Fruit fly (Drosophila melanogaster): Measurements from ENCODE around the gene Tm2.

Gene Tm2

DNA sequence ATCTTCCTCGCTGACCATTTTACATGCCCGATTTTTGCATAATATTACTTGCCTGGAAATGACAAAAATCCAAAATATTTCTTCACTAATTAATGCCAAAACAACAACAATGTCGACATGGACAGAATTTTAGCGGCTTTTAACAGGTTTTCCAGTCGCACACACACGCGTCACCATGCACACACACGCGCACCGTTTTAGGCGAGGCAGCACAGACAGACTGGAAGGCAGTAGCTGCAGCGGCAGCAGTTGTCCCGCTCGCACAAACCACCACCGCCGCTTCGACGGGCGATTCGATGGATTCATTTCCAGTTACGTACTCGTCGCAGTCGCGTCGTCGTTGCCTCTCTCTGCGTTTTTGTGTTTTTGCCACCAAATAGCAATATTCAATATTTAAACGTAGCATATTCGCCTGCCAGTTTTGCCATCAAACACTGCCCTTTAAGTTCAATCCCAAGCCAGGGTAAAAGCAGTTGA, 19.3 kb upstream of the Tm2 start, which contains the start of gene CG45218 (continued):
- TF ChIP-seq gro (GFP tag; optimal IDR thresholded peaks at IDR 0.05) (peak; percentile 14), CG10654 (GFP tag; optimal IDR thresholded peaks at IDR 0.05) (no peak), C15 (GFP tag; IDR thresholded peaks at IDR 0.05) (no peak), CG11723 (GFP tag; optimal IDR thresholded peaks at IDR 0.05) (no peak), CG14441 (GFP tag; IDR thresholded peaks at IDR 0.05) (no peak), exex (tag; optimal IDR thresholded peaks at IDR 0.05) (peak; percentile 92), Ptx1 (GFP tag; IDR thresholded peaks at IDR 0.05) (no peak), CG8290 (GFP tag; optimal IDR thresholded peaks at IDR 0.05) (no peak), CG8290 (tag; optimal IDR thresholded peaks at IDR 0.05) (peak in 1 of 2 experiments; percentile 35), lilli (GFP tag; optimal IDR thresholded peaks at IDR 0.05) (peak; percentile 0), CG11560 (tag; IDR thresholded peaks at IDR 0.05) (no peak), CG12299 (tag; optimal IDR thresholded peaks at IDR 0.05) (no peak), CG8924 (tag; optimal IDR thresholded peaks at IDR 0.05) (peak; percentile 42), jumu (GFP tag; optimal IDR thresholded peaks at IDR 0.05) (peak; percentile 0), Deaf1 (tag; optimal IDR thresholded peaks at IDR 0.05) (peak; percentile 46), MESR4 (GFP tag; optimal IDR thresholded peaks at IDR 0.05) (peak; percentile 25), D19B (GFP tag; optimal IDR thresholded peaks at IDR 0.05) (no peak), grau (tag; optimal IDR thresholded peaks at IDR 0.05) (peak; percentile 5), zen2 (GFP tag; IDR thresholded peaks at IDR 0.05; ENCODE audit: partially characterized antibody) (no peak), D19A (tag; optimal IDR thresholded peaks at IDR 0.05) (no peak), CG1832 (GFP tag; optimal IDR thresholded peaks at IDR 0.05) (peak; percentile 90), dimm (GFP tag; IDR thresholded peaks at IDR 0.05) (no peak), CG9437 (GFP tag; optimal IDR thresholded peaks at IDR 0.05) (peak; percentile 72), CG7839 (tag; optimal IDR thresholded peaks at IDR 0.05) (no peak), tup (GFP tag; optimal IDR thresholded peaks at IDR 0.05) (no peak), Elba2 (GFP tag; optimal IDR thresholded peaks at IDR 0.05) (no peak), crol (GFP tag; IDR thresholded peaks at IDR 0.05) (no peak), CG3163 (GFP tag; optimal IDR thresholded peaks at IDR 0.05) (peak; percentile 64), Eip74EF (GFP tag; optimal IDR thresholded peaks at IDR 0.05) (no peak), rib (GFP tag; IDR thresholded peaks at IDR 0.05) (no peak), CG8388 (GFP tag; optimal IDR thresholded peaks at IDR 0.05) (no peak), gsb (GFP tag; IDR thresholded peaks at IDR 0.05) (no peak), fd64A (GFP tag; optimal IDR thresholded peaks at IDR 0.05) (no peak), CG10979 (tag; optimal IDR thresholded peaks at IDR 0.05) (no peak), Six4 (GFP tag; optimal IDR thresholded peaks at IDR 0.05) (no peak), NfI (GFP tag; optimal IDR thresholded peaks at IDR 0.05) (no peak), CG6254 (GFP tag; optimal IDR thresholded peaks at IDR 0.05) (peak; percentile 14), CG7372 (GFP tag; IDR thresholded peaks at IDR 0.05) (no peak), Dp (GFP tag; optimal IDR thresholded peaks at IDR 0.05) (no peak), CG6683 (GFP tag; optimal IDR thresholded peaks at IDR 0.05) (no peak), CG15479 (GFP tag; optimal IDR thresholded peaks at IDR 0.05) (peak; percentile 44), ranshi (GFP tag; IDR thresholded peaks at IDR 0.05) (no peak), CG17359 (tag; optimal IDR thresholded peaks at IDR 0.05) (no peak), Dfd (GFP tag; optimal IDR thresholded peaks at IDR 0.05) (no peak), eyg (GFP tag; optimal IDR thresholded peaks at IDR 0.05) (no peak), CG5953 (GFP tag; IDR thresholded peaks at IDR 0.05) (no peak), Nf-YC (tag; optimal IDR thresholded peaks at IDR 0.05) (peak; percentile 65), Vsx1 (GFP tag; optimal IDR thresholded peaks at IDR 0.05) (no peak), CG12155 (GFP tag; optimal IDR thresholded peaks at IDR 0.05) (peak; percentile 71), Ada2b (GFP tag; IDR thresholded peaks at IDR 0.05) (no peak), chif (GFP tag; optimal IDR thresholded peaks at IDR 0.05) (no peak), Lpt (GFP tag; optimal IDR thresholded peaks at IDR 0.05) (no peak)
